Worm (Caenorhabditis elegans) whole organism, L4/young adult: Measurements from ENCODE around the gene W04E12.9.

ENCODE experiments used
- W03F9.2 ChIP-seq: fragments of 150-350 bp; optimal IDR thresholded peaks from 2 replicates; lab custom pipeline; 2014; ENCODE audit warnings: missing biosample characterization, missing genetic modification characterization
- dao-5 ChIP-seq: sonication (generic microtip); optimal IDR thresholded peaks from 2 replicates; lab custom pipeline; 2016; ENCODE audit warnings: missing genotype, missing genetic modification characterization, moderate library complexity, missing compliant biosample characterization
- him-1 ChIP-seq: sonication (generic microtip); optimal IDR thresholded peaks from 2 replicates; lab custom pipeline; 2016; ENCODE audit warnings: missing genotype, missing genetic modification reagents, missing genetic modification characterization, missing compliant biosample characterization

- TF ChIP-seq W03F9.2 (tag; lab: Kevin White, UChicago), result no peak
- no peak for TF ChIP-seq him-1 (tag; lab: Kevin White, UChicago)
- TF ChIP-seq dao-5 (tag; lab: Kevin White, UChicago), result no peak
Measured at ce11 chrV:19727990-19728389, 28.4 kb upstream of the W04E12.9 start.
